Worm (Caenorhabditis elegans) whole organism, L3 larva: ENCODE data around the gene F59A1.11.

Experiments
- R02D3.7 ChIP-seq: fragments of 150-350 bp; optimal IDR thresholded peaks from 2 replicates; lab custom pipeline; 2014; ENCODE audit warnings: missing biosample characterization, missing genetic modification characterization
- aly-2 ChIP-seq: fragments of 150-350 bp; optimal IDR thresholded peaks from 2 replicates; lab custom pipeline; 2014; ENCODE audit warnings: missing biosample characterization, missing genetic modification characterization
- ama-1 ChIP-seq: fragments of 150-350 bp; optimal IDR thresholded peaks from 2 replicates; lab custom pipeline; 2018
- ceh-16 ChIP-seq: sonication (generic microtip); optimal IDR thresholded peaks from 2 replicates; lab custom pipeline; 2017; ENCODE audit warnings: missing biosample characterization, missing genetic modification characterization
- ceh-28 ChIP-seq: fragments of 150-350 bp; optimal IDR thresholded peaks from 2 replicates; lab custom pipeline; 2014; ENCODE audit warnings: missing biosample characterization, missing genetic modification reagents, missing genetic modification characterization
- ceh-9 ChIP-seq: sonication (generic microtip); optimal IDR thresholded peaks from 2 replicates; lab custom pipeline; 2018; ENCODE audit warnings: missing biosample characterization, missing genetic modification characterization
- daf-12 ChIP-seq: fragments of 150-350 bp; optimal IDR thresholded peaks from 2 replicates; lab custom pipeline; 2014; ENCODE audit warnings: missing biosample characterization, missing genetic modification reagents, missing genetic modification characterization
- egl-27 ChIP-seq: sonication (generic microtip); optimal IDR thresholded peaks from 4 replicates; lab custom pipeline; 2017; ENCODE audit warnings: missing biosample characterization, missing genetic modification reagents, missing genetic modification characterization
- egl-5 ChIP-seq: fragments of 150-350 bp; optimal IDR thresholded peaks from 2 replicates; lab custom pipeline; 2017; ENCODE audit warnings: missing biosample characterization, missing genetic modification reagents, missing genetic modification characterization, inconsistent platforms
- elt-2 ChIP-seq: sonication (generic microtip); optimal IDR thresholded peaks from 2 replicates; lab custom pipeline; 2016; ENCODE audit warnings: missing genetic modification reagents, mild to moderate bottlenecking, missing genetic modification characterization, missing compliant biosample characterization
- hmg-11 ChIP-seq: sonication (generic microtip); optimal IDR thresholded peaks from 2 replicates; lab custom pipeline; 2016; ENCODE audit warnings: missing genetic modification characterization, missing compliant biosample characterization
- lin-15B ChIP-seq: fragments of 150-350 bp; optimal IDR thresholded peaks from 2 replicates; lab custom pipeline; 2014; ENCODE audit warnings: missing biosample characterization, missing genetic modification characterization
- mdl-1 ChIP-seq: fragments of 150-350 bp; optimal IDR thresholded peaks from 2 replicates; lab custom pipeline; 2014; ENCODE audit warnings: missing biosample characterization, missing genetic modification characterization
- mml-1 ChIP-seq: fragments of 150-350 bp; sonication (generic microtip); optimal IDR thresholded peaks from 3 replicates; lab custom pipeline; 2014; ENCODE audit warnings: missing biosample characterization, missing genetic modification characterization
- nfya-1 ChIP-seq: sonication (generic microtip); optimal IDR thresholded peaks from 2 replicates; lab custom pipeline; 2017; ENCODE audit warnings: missing genetic modification characterization, mild to moderate bottlenecking, missing compliant biosample characterization, antibody characterized with exemption, moderate library complexity; ENCODE audit not compliant: insufficient read depth
- nhr-11 ChIP-seq: fragments of 150-350 bp; optimal IDR thresholded peaks from 2 replicates; lab custom pipeline; 2014; ENCODE audit warnings: missing biosample characterization, missing genetic modification characterization
- nhr-12 ChIP-seq: fragments of 150-350 bp; optimal IDR thresholded peaks from 2 replicates; lab custom pipeline; 2014; ENCODE audit warnings: missing biosample characterization, missing genetic modification characterization
- nhr-23 ChIP-seq: fragments of 150-350 bp; optimal IDR thresholded peaks from 2 replicates; lab custom pipeline; 2014; ENCODE audit warnings: missing biosample characterization, missing genetic modification reagents, missing genetic modification characterization
- nhr-237 ChIP-seq: fragments of 150-350 bp; optimal IDR thresholded peaks from 2 replicates; lab custom pipeline; 2014; ENCODE audit warnings: missing biosample characterization, missing genetic modification characterization
- nhr-28 ChIP-seq: fragments of 150-350 bp; optimal IDR thresholded peaks from 2 replicates; lab custom pipeline; 2014; ENCODE audit warnings: missing biosample characterization, missing genetic modification characterization
- nhr-43 ChIP-seq: sonication (generic microtip); optimal IDR thresholded peaks from 2 replicates; lab custom pipeline; 2016; ENCODE audit warnings: mild to moderate bottlenecking, missing genetic modification characterization, missing compliant biosample characterization; ENCODE audit not compliant: poor library complexity, severe bottlenecking
- pha-4 ChIP-seq: fragments of 150-350 bp; optimal IDR thresholded peaks from 2 replicates; lab custom pipeline; 2014; ENCODE audit warnings: missing biosample characterization, missing genetic modification reagents, missing genetic modification characterization
- pqm-1 ChIP-seq: fragments of 150-350 bp; optimal IDR thresholded peaks from 2 replicates; lab custom pipeline; 2017; ENCODE audit warnings: missing biosample characterization, missing genetic modification characterization, inconsistent platforms
- sea-2 ChIP-seq: fragments of 150-350 bp; sonication (generic microtip); optimal IDR thresholded peaks from 4 replicates; lab custom pipeline; 2014; ENCODE audit warnings: missing biosample characterization, missing genetic modification reagents, missing genetic modification characterization
- skn-1 ChIP-seq: fragments of 150-350 bp; optimal IDR thresholded peaks from 2 replicates; lab custom pipeline; 2014; ENCODE audit warnings: missing biosample characterization, missing genetic modification characterization
- snpc-4 ChIP-seq: fragments of 150-350 bp; optimal IDR thresholded peaks from 2 replicates; lab custom pipeline; 2014; ENCODE audit warnings: missing biosample characterization, missing genetic modification characterization
- tbx-2 ChIP-seq: sonication (generic microtip); optimal IDR thresholded peaks from 2 replicates; lab custom pipeline; 2016; ENCODE audit warnings: mild to moderate bottlenecking, missing genetic modification characterization, missing compliant biosample characterization
- unc-39 ChIP-seq: sonication (generic microtip); optimal IDR thresholded peaks from 4 replicates; lab custom pipeline; 2017; ENCODE audit warnings: missing biosample characterization, missing genetic modification characterization
- unc-62 ChIP-seq: fragments of 150-350 bp; sonication (generic microtip); optimal IDR thresholded peaks from 4 replicates; lab custom pipeline; 2014; ENCODE audit warnings: missing biosample characterization, missing genetic modification reagents, missing genetic modification characterization
- zag-1 ChIP-seq: fragments of 150-350 bp; optimal IDR thresholded peaks from 2 replicates; lab custom pipeline; 2014; ENCODE audit warnings: missing biosample characterization, missing genetic modification characterization

The F59A1.11 gene

DNA sequence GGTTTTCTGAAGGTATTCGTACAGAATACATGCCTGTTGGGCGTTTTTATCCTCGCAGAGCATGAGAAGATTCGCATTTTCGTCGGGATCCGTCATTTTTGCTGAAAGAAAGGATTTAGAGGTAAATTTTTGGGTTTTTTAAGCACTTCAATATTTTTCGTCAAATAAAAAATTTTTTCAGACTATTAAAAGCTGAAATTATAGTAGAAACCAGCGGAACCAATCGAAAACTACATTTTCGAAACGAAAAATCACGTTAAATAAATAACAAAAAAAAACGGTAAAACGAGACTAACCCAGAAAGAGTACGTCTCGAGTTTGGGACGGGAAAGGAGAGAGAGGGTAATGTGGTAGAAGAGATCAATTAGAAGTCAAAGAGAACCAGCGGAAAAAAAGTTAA lies 15.4 kb downstream of the F59A1.11 start, which contains the start of gene fbxa-192:
TSS of gene fbxa-192 (minus strand) at position 101 of the 400 bp plus-strand sequence.
- TF ChIP-seq aly-2 (tag; lab: Kevin White, UChicago): no peak
- no peak for TF ChIP-seq nhr-23 (tag; lab: Kevin White, UChicago)
- no peak for TF ChIP-seq ceh-9 (tag; lab: Kevin White, UChicago)
- TF ChIP-seq lin-15B (tag; lab: Kevin White, UChicago): no peak
- TF ChIP-seq unc-62: no peak
- no peak for TF ChIP-seq ama-1 (lab: Kevin White, UChicago)
- no peak for TF ChIP-seq ceh-16 (tag; lab: Kevin White, UChicago)
- no peak for TF ChIP-seq egl-27
- TF ChIP-seq hmg-11 (tag; lab: Kevin White, UChicago): no peak
- TF ChIP-seq tbx-2 (tag; lab: Kevin White, UChicago): no peak
- TF ChIP-seq pqm-1 (tag; lab: Kevin White, UChicago): no peak
- TF ChIP-seq skn-1 (tag; lab: Kevin White, UChicago): no peak

ce11 chrV:17628566-17628965 lies 37.2 kb downstream of the F59A1.11 start, which contains the start of gene F57G4.10:
Gene F57G4.10, plus strand, starts transcription at chrV:17628866.
- no peak for TF ChIP-seq ceh-16 (tag; lab: Kevin White, UChicago)
- no peak for TF ChIP-seq mdl-1 (tag; lab: Kevin White, UChicago)
- no peak for TF ChIP-seq ceh-9 (tag; lab: Kevin White, UChicago)
- no peak for TF ChIP-seq daf-12 (tag; lab: Kevin White, UChicago)
- no peak for TF ChIP-seq nfya-1 (tag; lab: Kevin White, UChicago)
- no peak for TF ChIP-seq pha-4 (tag; lab: Kevin White, UChicago)
- TF ChIP-seq unc-62: no peak
- TF ChIP-seq elt-2 (tag; lab: Kevin White, UChicago): no peak
- TF ChIP-seq pqm-1 (tag; lab: Kevin White, UChicago): no peak

DNA sequence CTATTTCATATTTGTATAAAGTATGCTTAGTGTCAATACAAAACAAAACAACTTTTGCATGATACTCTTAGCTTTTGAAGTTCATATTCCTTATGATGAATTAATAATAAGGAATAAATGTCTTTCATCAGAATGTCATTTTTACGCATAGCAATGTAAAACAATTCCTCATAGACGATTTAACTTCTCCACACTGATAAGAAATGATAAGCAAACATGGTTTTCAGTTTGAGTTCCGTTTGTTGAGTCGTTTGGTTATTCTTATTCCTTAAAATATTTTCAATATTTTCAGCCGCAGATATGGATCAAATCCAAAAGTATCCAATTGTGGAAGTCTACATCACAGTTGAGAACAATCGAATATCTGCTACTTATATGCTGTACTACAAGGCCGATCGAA lies 40.9 kb downstream of the F59A1.11 start, which contains the start of gene F57G4.11:
TSS of gene F57G4.11 (plus strand) at position 301 of the 400 bp plus-strand sequence.
- TF ChIP-seq unc-39 (no peak), pqm-1 (tag; lab: Kevin White, UChicago) (no peak), R02D3.7 (no peak), mml-1 (tag; lab: Kevin White, UChicago) (no peak), elt-2 (tag; lab: Kevin White, UChicago) (no peak), nhr-43 (no peak), sea-2 (GFP tag; lab: Kevin White, UChicago) (no peak), egl-5 (tag; lab: Kevin White, UChicago) (no peak), egl-27 (no peak)

ce11 chrV:17623230-17623629 lies 42.6 kb downstream of the F59A1.11 start, which contains the start of gene F57G4.1:
Gene F57G4.1, plus strand, starts transcription at chrV:17623530.
- TF ChIP-seq ceh-9 (tag; lab: Kevin White, UChicago): no peak
- TF ChIP-seq nhr-43: no peak
- TF ChIP-seq ama-1 (lab: Kevin White, UChicago): no peak
- no peak for TF ChIP-seq zag-1 (tag; lab: Kevin White, UChicago)
- TF ChIP-seq lin-15B (tag; lab: Kevin White, UChicago): no peak
- no peak for TF ChIP-seq ceh-16 (tag; lab: Kevin White, UChicago)
- TF ChIP-seq ceh-28 (tag; lab: Kevin White, UChicago): no peak
- no peak for TF ChIP-seq nhr-237 (tag; lab: Kevin White, UChicago)
- no peak for TF ChIP-seq snpc-4 (tag; lab: Kevin White, UChicago)
- no peak for TF ChIP-seq nhr-12 (tag; lab: Kevin White, UChicago)
- no peak for TF ChIP-seq nhr-28 (tag; lab: Kevin White, UChicago)
- TF ChIP-seq mdl-1 (tag; lab: Kevin White, UChicago): no peak
- no peak for TF ChIP-seq sea-2 (GFP tag; lab: Kevin White, UChicago)

DNA sequence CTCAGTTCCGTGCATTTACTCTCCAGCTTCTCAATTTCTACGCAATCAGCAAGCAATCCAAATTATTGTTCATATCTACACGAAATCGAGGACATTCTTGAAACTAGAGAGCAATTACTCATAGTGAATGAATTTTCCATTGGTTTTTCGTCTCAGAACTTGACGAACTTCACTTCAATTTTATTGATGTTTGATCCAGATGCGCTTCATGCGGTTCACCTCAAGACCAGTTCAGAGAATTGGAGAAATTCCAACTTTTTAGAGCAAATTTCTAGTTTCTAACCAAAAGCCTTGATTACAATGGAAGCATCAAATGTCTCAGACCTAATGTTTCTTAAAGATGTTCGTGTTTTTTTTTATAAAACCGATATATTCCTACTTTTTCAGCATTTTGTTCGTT lies 45.5 kb downstream of the F59A1.11 start, which contains the start of gene Y6G8.8:
TSS of gene Y6G8.8 (plus strand) at position 301 of the 400 bp plus-strand sequence.
- TF ChIP-seq ceh-28 (tag; lab: Kevin White, UChicago): no peak
- no peak for TF ChIP-seq ceh-16 (tag; lab: Kevin White, UChicago)
- TF ChIP-seq pha-4 (tag; lab: Kevin White, UChicago): no peak
- TF ChIP-seq nhr-11 (tag; lab: Kevin White, UChicago): no peak

ce11 chrV:17616807-17617206 lies 49.0 kb downstream of the F59A1.11 start, which contains the start of gene Y6G8.6:
Gene Y6G8.6, minus strand, starts transcription at chrV:17616904.
- TF ChIP-seq elt-2 (tag; lab: Kevin White, UChicago): peak; percentile 83
- TF ChIP-seq nfya-1 (tag; lab: Kevin White, UChicago): no peak
